Fruit fly (Drosophila melanogaster): Measurements from ENCODE around the gene mtm.

DNA sequence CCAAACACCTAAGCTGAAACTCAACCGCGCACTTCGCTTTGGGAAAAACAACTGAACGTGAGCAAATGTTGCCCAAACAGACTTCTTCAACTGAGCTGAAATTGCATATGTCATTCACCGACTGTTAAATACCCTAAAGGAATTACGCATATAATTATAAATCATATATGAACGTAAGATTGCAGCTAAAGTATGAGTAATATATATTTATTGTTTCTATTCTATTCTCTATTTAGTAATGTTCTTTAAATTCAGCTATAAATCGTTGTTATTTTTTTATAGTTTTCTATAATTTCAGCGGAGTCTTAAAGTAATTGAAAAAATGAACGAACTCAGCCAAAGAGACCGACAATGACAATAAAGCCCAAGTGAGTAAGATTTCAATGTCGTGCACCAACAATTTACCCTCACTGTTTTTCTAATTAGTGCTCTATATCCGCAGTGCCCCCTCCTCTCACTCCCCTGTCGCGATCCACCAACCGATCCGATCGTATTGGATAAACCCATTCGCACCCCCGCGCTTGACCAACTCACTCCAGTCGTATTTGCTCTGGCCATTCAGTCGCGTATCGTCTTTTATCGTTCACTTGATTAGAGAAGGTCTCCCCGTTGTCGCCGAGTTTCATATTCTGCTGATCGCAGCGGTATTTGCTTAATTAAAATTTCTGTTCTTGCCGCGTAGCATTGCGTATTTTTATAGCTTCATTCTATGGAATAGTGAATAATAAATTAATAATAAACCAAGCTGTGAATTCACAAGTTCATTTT, 24.3 kb downstream of the mtm start, which contains the start of gene CG9098:
- TF ChIP-seq CG34367 (tag; optimal IDR thresholded peaks at IDR 0.05) (no peak), fd96Ca (GFP tag; IDR thresholded peaks at IDR 0.05) (no peak), CG17806 (tag; optimal IDR thresholded peaks at IDR 0.05) (no peak)
